Worm (Caenorhabditis elegans): Measurements from ENCODE around the gene K09C6.9.
A peak's percentile ranks its signal among the peaks of the same experiment; 100 is the strongest.

The K09C6.9 gene

ce11 chrV:866729-867128 lies 11.9 kb upstream of the K09C6.9 start, which contains the start of gene T02B11.3:
Gene T02B11.3 (minus strand): TSS chrV:866829.
- TF ChIP-seq dmd-8 (GFP tag; IDR thresholded peaks at IDR 0.05) (no peak), nhr-77 (tag; optimal IDR thresholded peaks at IDR 0.05) (no peak), spr-1 (tag; optimal IDR thresholded peaks at IDR 0.05) (no peak), F26F4.8 (GFP tag; conservative IDR thresholded peaks at IDR 0.05) (no peak), spr-3 (GFP tag; optimal IDR thresholded peaks at IDR 0.05) (no peak), nhr-11 (tag; optimal IDR thresholded peaks at IDR 0.05) (no peak), cey-2 (tag; optimal IDR thresholded peaks at IDR 0.05; ENCODE audit: borderline replicate concordance, insufficient read depth) (no peak), ceh-62 (tag; optimal IDR thresholded peaks at IDR 0.05) (no peak), aly-2 (tag; optimal IDR thresholded peaks at IDR 0.05) (no peak), lin-29 (GFP tag; IDR thresholded peaks at IDR 0.05) (no peak), F44E2.7 (GFP tag; IDR thresholded peaks at IDR 0.05) (no peak), tag-97 (GFP tag; IDR thresholded peaks at IDR 0.05) (no peak)

ce11 chrV:858841-859456 lies 4.1 kb upstream of the K09C6.9 start:
- TF ChIP-seq arid-1 (GFP tag; conservative IDR thresholded peaks at IDR 0.05) (0 out of 2 replicates have a peak, but pooled peaks have one; percentile 8), ceh-82 (tag; optimal IDR thresholded peaks at IDR 0.05) (no peak), F44E2.7 (GFP tag; IDR thresholded peaks at IDR 0.05) (0 out of 2 replicates have a peak, but pooled peaks have one; percentile 25), hmg-1.1 (GFP tag; IDR thresholded peaks at IDR 0.05) (no peak), dmd-6 (GFP tag; IDR thresholded peaks at IDR 0.05) (peak; percentile 24; the same call in 1 of the 2 replicates), ceh-20 (GFP tag; IDR thresholded peaks at IDR 0.05) (no peak), saeg-2 (GFP tag; IDR thresholded peaks at IDR 0.05) (0 out of 2 replicates have a peak, but pooled peaks have one; percentile 19), lin-38 (GFP tag; IDR thresholded peaks at IDR 0.05) (peak; percentile 74), Y48G9A.11 (GFP tag; IDR thresholded peaks at IDR 0.05) (0 out of 2 replicates have a peak, but pooled peaks have one; percentile 43), F49E8.2 (tag; optimal IDR thresholded peaks at IDR 0.05; ENCODE audit: borderline replicate concordance) (peak; percentile 8), lir-3 (tag; optimal IDR thresholded peaks at IDR 0.05) (no peak), lim-7 (GFP tag; IDR thresholded peaks at IDR 0.05) (peak; percentile 40; the same call in 1 of the 2 replicates), tra-1 (GFP tag; IDR thresholded peaks at IDR 0.05) (peak; percentile 40; the same call in 1 of the 2 replicates), egl-27 (tag; optimal IDR thresholded peaks at IDR 0.05) (no peak), egl-43 (GFP tag; IDR thresholded peaks at IDR 0.05) (peak; percentile 75), php-3 (GFP tag; IDR thresholded peaks at IDR 0.05) (no peak), ZK337.2 (GFP tag; IDR thresholded peaks at IDR 0.05) (peak; percentile 48; the same call in 1 of the 2 replicates), vab-7 (GFP tag; IDR thresholded peaks at IDR 0.05) (peak; percentile 48; the same call in 1 of the 2 replicates), snpc-4 (tag; optimal IDR thresholded peaks at IDR 0.05) (peak; percentile 80), F26F4.8 (GFP tag; conservative IDR thresholded peaks at IDR 0.05) (peak; percentile 73), pha-4 (GFP tag; IDR thresholded peaks at IDR 0.05) (0 out of 2 replicates have a peak, but pooled peaks have one; percentile 57), pha-4 (tag; optimal IDR thresholded peaks at IDR 0.05) (no peak), lin-39 (tag; optimal IDR thresholded peaks at IDR 0.05) (no peak), mdt-29 (GFP tag; IDR thresholded peaks at IDR 0.05) (peak; percentile 58), ceh-44 (GFP tag; IDR thresholded peaks at IDR 0.05) (0 out of 2 replicates have a peak, but pooled peaks have one; percentile 25), Y75B8A.6 (GFP tag; IDR thresholded peaks at IDR 0.05) (0 out of 2 replicates have a peak, but pooled peaks have one; percentile 12), ZK546.5 (tag; optimal IDR thresholded peaks at IDR 0.05) (no peak), snpc-1.2 (GFP tag; IDR thresholded peaks at IDR 0.05) (peak; percentile 74), lin-1 (GFP tag; IDR thresholded peaks at IDR 0.05) (peak; percentile 44; the same call in 1 of the 2 replicates)

Data from whole organism, L4 larva.